Fruit fly (Drosophila melanogaster): Measurements from ENCODE around the gene Ir68a.

The Ir68a gene

dm6 chr3L:11260737-11261455, 24.9 kb upstream of the Ir68a start (continued):
- no peak; the same call in 1 of the 2 replicates for TF ChIP-seq MBD-R2 (GFP tag; IDR thresholded peaks at IDR 0.05)
- no peak for TF ChIP-seq pita (GFP tag; optimal IDR thresholded peaks at IDR 0.05)
- no peak for TF ChIP-seq MESR4 (GFP tag; optimal IDR thresholded peaks at IDR 0.05)
- no peak for TF ChIP-seq inv (GFP tag; IDR thresholded peaks at IDR 0.05; ENCODE audit: partially characterized antibody)
- TF ChIP-seq BtbVII (GFP tag; optimal IDR thresholded peaks at IDR 0.05) = no peak
- no peak for TF ChIP-seq Sry-δ (GFP tag; optimal IDR thresholded peaks at IDR 0.05)
- peak; percentile 59 for TF ChIP-seq trem (tag; optimal IDR thresholded peaks at IDR 0.05)
- peak; percentile 70 for TF ChIP-seq Camta (GFP tag; optimal IDR thresholded peaks at IDR 0.05)
- peak; percentile 67 for TF ChIP-seq CG17568 (GFP tag; optimal IDR thresholded peaks at IDR 0.05)
- TF ChIP-seq Jarid2 (GFP tag; optimal IDR thresholded peaks at IDR 0.05) = no peak
- peak; percentile 40; the same call in 1 of the 3 replicates for TF ChIP-seq so (GFP tag; IDR thresholded peaks at IDR 0.05)
- peak; percentile 34; the same call in 1 of the 3 replicates for TF ChIP-seq Dbx (GFP tag; IDR thresholded peaks at IDR 0.05)
- TF ChIP-seq CG33213 (GFP tag; optimal IDR thresholded peaks at IDR 0.05) = no peak
- TF ChIP-seq E2f1 (GFP tag; IDR thresholded peaks at IDR 0.05) = peak; percentile 84
- peak; percentile 74 for TF ChIP-seq ase (GFP tag; IDR thresholded peaks at IDR 0.05)
- peak; percentile 75; the same call in 2 of the 3 replicates for TF ChIP-seq C15 (GFP tag; IDR thresholded peaks at IDR 0.05)
- no peak for TF ChIP-seq CG10274 (GFP tag; optimal IDR thresholded peaks at IDR 0.05)
- TF ChIP-seq nerfin-1 (tag; optimal IDR thresholded peaks at IDR 0.05) = peak; percentile 64
- peak; percentile 80 for TF ChIP-seq CG11247 (GFP tag; IDR thresholded peaks at IDR 0.05)
- TF ChIP-seq wek (GFP tag; optimal IDR thresholded peaks at IDR 0.05) = no peak
- no peak for TF ChIP-seq CG15011 (GFP tag; optimal IDR thresholded peaks at IDR 0.05)
- TF ChIP-seq sd (tag; optimal IDR thresholded peaks at IDR 0.05) = no peak
- peak; percentile 58 for TF ChIP-seq exex (tag; optimal IDR thresholded peaks at IDR 0.05)
- TF ChIP-seq CG6654 (GFP tag; optimal IDR thresholded peaks at IDR 0.05) = no peak
- peak; percentile 56 for TF ChIP-seq CG1647 (GFP tag; optimal IDR thresholded peaks at IDR 0.05)
- no peak for TF ChIP-seq Atf3 (GFP tag; optimal IDR thresholded peaks at IDR 0.05)
- TF ChIP-seq CG33557 (GFP tag; optimal IDR thresholded peaks at IDR 0.05) = no peak
- no peak for TF ChIP-seq Sin3A (optimal IDR thresholded peaks at IDR 0.05)
- TF ChIP-seq gem (tag; optimal IDR thresholded peaks at IDR 0.05) = peak; percentile 88
- no peak for TF ChIP-seq Hr39 (optimal IDR thresholded peaks at IDR 0.05)
- peak; percentile 54 for TF ChIP-seq psq (GFP tag; optimal IDR thresholded peaks at IDR 0.05)
- no peak for TF ChIP-seq CG2129 (GFP tag; IDR thresholded peaks at IDR 0.05; ENCODE audit: partially characterized antibody)
- no peak for TF ChIP-seq CG7963 (GFP tag; IDR thresholded peaks at IDR 0.05; ENCODE audit: partially characterized antibody)
- TF ChIP-seq CG12299 (tag; optimal IDR thresholded peaks at IDR 0.05) = peak; percentile 63
- no peak for TF ChIP-seq CG6765 (GFP tag; optimal IDR thresholded peaks at IDR 0.05)
- peak; percentile 42 for TF ChIP-seq CG9215 (GFP tag; IDR thresholded peaks at IDR 0.05)
- no peak for TF ChIP-seq CG4282 (GFP tag; optimal IDR thresholded peaks at IDR 0.05)
- TF ChIP-seq az2 (GFP tag; optimal IDR thresholded peaks at IDR 0.05) = peak; percentile 58
- no peak for TF ChIP-seq CG10431 (GFP tag; optimal IDR thresholded peaks at IDR 0.05)
- peak in 1 of 2 experiments; percentile 86 for TF ChIP-seq bsh (GFP tag; optimal IDR thresholded peaks at IDR 0.05)
- TF ChIP-seq BEAF-32 (GFP tag; optimal IDR thresholded peaks at IDR 0.05) = no peak
- no peak for TF ChIP-seq CG15073 (GFP tag; optimal IDR thresholded peaks at IDR 0.05)
- no peak for TF ChIP-seq Six4 (GFP tag; optimal IDR thresholded peaks at IDR 0.05)
- no peak for TF ChIP-seq CG5180 (GFP tag; optimal IDR thresholded peaks at IDR 0.05)
- TF ChIP-seq Abd-B (GFP tag; optimal IDR thresholded peaks at IDR 0.05) = peak; percentile 71
- TF ChIP-seq oc (tag; optimal IDR thresholded peaks at IDR 0.05) = peak; percentile 77
- TF ChIP-seq NFAT (GFP tag; IDR thresholded peaks at IDR 0.05) = peak; percentile 25; the same call in 1 of the 2 replicates
- no peak for TF ChIP-seq CG14965 (GFP tag; optimal IDR thresholded peaks at IDR 0.05; ENCODE audit: borderline replicate concordance)
- TF ChIP-seq CG4854 (GFP tag; optimal IDR thresholded peaks at IDR 0.05) = no peak

All from whole organism, embryonic.